Fruit fly (Drosophila melanogaster) whole organism, embryonic: Measurements from ENCODE around the gene CaMKI.

Source experiments
- CG10147 ChIP-seq: fragments of 200-800 bp; sonication (Bioruptor generic); optimal IDR thresholded peaks from 2 replicates; lab custom pipeline; 2019; ENCODE audit warnings: missing biosample characterization, mild to moderate bottlenecking, missing genetic modification characterization, moderate library complexity
- CG10267 ChIP-seq: fragments of 200-800 bp; sonication (Bioruptor generic); optimal IDR thresholded peaks from 2 replicates; lab custom pipeline; 2018; ENCODE audit warnings: missing biosample characterization, mild to moderate bottlenecking, missing genetic modification characterization, moderate library complexity
- CG10543 ChIP-seq: fragments of 200-800 bp; sonication (Bioruptor generic); optimal IDR thresholded peaks from 3 replicates; lab custom pipeline; 2017; ENCODE audit warnings: missing biosample characterization, mild to moderate bottlenecking, missing genetic modification characterization, moderate library complexity
- CG10654 ChIP-seq: fragments of 200-800 bp; sonication (Bioruptor generic); optimal IDR thresholded peaks from 2 replicates; lab custom pipeline; 2016; ENCODE audit warnings: missing biosample characterization, missing genetic modification characterization
- CG11085 ChIP-seq: fragments of 200-800 bp; sonication (Bioruptor generic); IDR thresholded peaks from 2 replicates; pipeline ENCODE4 v1.3.6; 2022; ENCODE audit warnings: missing biosample characterization, missing genetic modification characterization
- CG12769 ChIP-seq: fragments of 200-800 bp; sonication (Bioruptor generic); optimal IDR thresholded peaks from 2 replicates; lab custom pipeline; 2019; ENCODE audit warnings: missing biosample characterization, mild to moderate bottlenecking, missing genetic modification characterization, moderate library complexity
- CG13424 ChIP-seq: fragments of 200-800 bp; sonication (Bioruptor generic); optimal IDR thresholded peaks from 2 replicates; lab custom pipeline; 2019; ENCODE audit warnings: missing biosample characterization, mild to moderate bottlenecking, missing genetic modification characterization, moderate library complexity
- CG14710 ChIP-seq: fragments of 200-800 bp; sonication (Bioruptor generic); optimal IDR thresholded peaks from 3 replicates; lab custom pipeline; 2019; ENCODE audit warnings: missing biosample characterization, mild to moderate bottlenecking, missing genetic modification characterization, moderate library complexity
- CG15601 ChIP-seq: fragments of 200-800 bp; sonication (Bioruptor generic); optimal IDR thresholded peaks from 3 replicates; lab custom pipeline; 2019; ENCODE audit warnings: missing biosample characterization, mild to moderate bottlenecking, missing genetic modification characterization, moderate library complexity
- CG16779 ChIP-seq: fragments of 200-800 bp; sonication (Bioruptor generic); IDR thresholded peaks from 2 replicates; pipeline ENCODE4 v1.3.6; 2022; ENCODE audit warnings: missing biosample characterization, missing genetic modification characterization
- CG17361 ChIP-seq: fragments of 200-800 bp; sonication (Bioruptor generic); IDR thresholded peaks from 3 replicates; pipeline ENCODE4 v1.3.6; 2022; ENCODE audit warnings: missing biosample characterization, missing genetic modification characterization
- CG17385 ChIP-seq: fragments of 200-800 bp; sonication (Bioruptor generic); optimal IDR thresholded peaks from 3 replicates; lab custom pipeline; 2018; ENCODE audit warnings: missing biosample characterization, mild to moderate bottlenecking, missing genetic modification characterization
- CG17612 ChIP-seq: fragments of 200-800 bp; sonication (Bioruptor generic); IDR thresholded peaks from 2 replicates; pipeline ENCODE4 v1.3.6; 2022; ENCODE audit warnings: missing biosample characterization, missing genetic modification characterization
- CG18011 ChIP-seq: fragments of 200-800 bp; sonication (Bioruptor generic); optimal IDR thresholded peaks from 2 replicates; lab custom pipeline; 2017; ENCODE audit warnings: missing biosample characterization, missing genetic modification characterization, mild to moderate bottlenecking, moderate library complexity, missing genotype
- CG18764 ChIP-seq: fragments of 200-800 bp; sonication (Bioruptor generic); optimal IDR thresholded peaks from 3 replicates; lab custom pipeline; 2016; ENCODE audit warnings: missing biosample characterization, missing genetic modification characterization
- CG2202 ChIP-seq: fragments of 200-800 bp; sonication (Bioruptor generic); optimal IDR thresholded peaks from 2 replicates; lab custom pipeline; 2018; ENCODE audit warnings: missing biosample characterization, mild to moderate bottlenecking, missing genetic modification characterization
- CG2678 ChIP-seq: fragments of 200-800 bp; sonication (Bioruptor generic); optimal IDR thresholded peaks from 3 replicates; lab custom pipeline; 2019; ENCODE audit warnings: missing biosample characterization, mild to moderate bottlenecking, missing genetic modification characterization, moderate library complexity
- CG2712 ChIP-seq: fragments of 200-800 bp; optimal IDR thresholded peaks from 3 replicates; lab custom pipeline; 2019; ENCODE audit warnings: missing biosample characterization, mild to moderate bottlenecking, missing genetic modification characterization, moderate library complexity
- CG31441 ChIP-seq: fragments of 200-800 bp; sonication (Bioruptor generic); IDR thresholded peaks from 2 replicates; pipeline ENCODE4 v1.3.6; 2022; ENCODE audit warnings: missing biosample characterization, missing genetic modification characterization
- CG34376 ChIP-seq: fragments of 200-800 bp; sonication (Bioruptor generic); optimal IDR thresholded peaks from 2 replicates; lab custom pipeline; 2018; ENCODE audit warnings: missing biosample characterization, mild to moderate bottlenecking, missing genetic modification characterization
- CG4282 ChIP-seq: fragments of 200-800 bp; sonication (Bioruptor generic); optimal IDR thresholded peaks from 2 replicates; lab custom pipeline; 2016; ENCODE audit warnings: missing biosample characterization, missing genetic modification characterization
- CG4424 ChIP-seq: fragments of 200-800 bp; sonication (Bioruptor generic); optimal IDR thresholded peaks from 3 replicates; lab custom pipeline; 2016; ENCODE audit warnings: missing biosample characterization, missing genetic modification characterization
- CG4617 ChIP-seq: fragments of 200-800 bp; sonication (Bioruptor generic); optimal IDR thresholded peaks from 3 replicates; lab custom pipeline; 2016; ENCODE audit warnings: missing biosample characterization, missing genetic modification characterization, borderline replicate concordance
- CG7556 ChIP-seq: fragments of 200-800 bp; sonication (Bioruptor generic); optimal IDR thresholded peaks from 2 replicates; lab custom pipeline; 2017; ENCODE audit warnings: missing biosample characterization, mild to moderate bottlenecking, missing genetic modification characterization
- CG7786 ChIP-seq: fragments of 200-800 bp; sonication (Bioruptor generic); optimal IDR thresholded peaks from 2 replicates; lab custom pipeline; 2016; ENCODE audit warnings: missing biosample characterization, missing genetic modification characterization
- CG7987 ChIP-seq: fragments of 200-800 bp; sonication (Bioruptor generic); optimal IDR thresholded peaks from 2 replicates; lab custom pipeline; 2018; ENCODE audit warnings: missing biosample characterization, mild to moderate bottlenecking, missing genetic modification characterization, moderate library complexity
- CG8478 ChIP-seq: fragments of >200 bp; optimal IDR thresholded peaks from 2 replicates; lab custom pipeline; 2018
- CG9876 ChIP-seq: fragments of 200-800 bp; sonication (Bioruptor generic); optimal IDR thresholded peaks from 2 replicates; lab custom pipeline; 2016; ENCODE audit warnings: missing biosample characterization, missing genetic modification characterization
- ERR ChIP-seq: fragments of 200-800 bp; sonication (Bioruptor generic); optimal IDR thresholded peaks from 2 replicates; lab custom pipeline; 2016; ENCODE audit warnings: missing biosample characterization, missing genetic modification characterization
- HLH3B ChIP-seq: fragments of 200-800 bp; sonication (Bioruptor generic); IDR thresholded peaks from 2 replicates; pipeline ENCODE4 v1.3.6; 2022; ENCODE audit warnings: missing biosample characterization, missing genetic modification characterization
- HmgZ ChIP-seq: fragments of 200-800 bp; sonication (Bioruptor generic); optimal IDR thresholded peaks from 2 replicates; lab custom pipeline; 2018; ENCODE audit warnings: missing biosample characterization, mild to moderate bottlenecking, missing genetic modification characterization
- Mad ChIP-seq: fragments of 200-800 bp; sonication (Bioruptor generic); optimal IDR thresholded peaks from 2 replicates; lab custom pipeline; 2016; ENCODE audit warnings: missing biosample characterization, missing genetic modification characterization
- Med ChIP-seq: fragments of 200-800 bp; sonication (Bioruptor generic); peaks from one replicate; lab custom pipeline; 2016; ENCODE audit warnings: missing biosample characterization, missing genetic modification characterization, mild to moderate bottlenecking, inconsistent platforms, moderate library complexity
- Myb ChIP-seq: fragments of 200-800 bp; sonication (Bioruptor generic); optimal IDR thresholded peaks from 2 replicates; lab custom pipeline; 2016; ENCODE audit warnings: missing biosample characterization, missing genetic modification characterization
- PHDP ChIP-seq: fragments of 200-800 bp; sonication (Bioruptor generic); optimal IDR thresholded peaks from 3 replicates; lab custom pipeline; 2018; ENCODE audit warnings: missing biosample characterization, mild to moderate bottlenecking, missing genetic modification characterization, moderate library complexity
- Taf1 ChIP-seq: fragments of 200-800 bp; sonication (Bioruptor generic); IDR thresholded peaks from 2 replicates; pipeline ENCODE4 v1.3.6; 2022; ENCODE audit warnings: missing biosample characterization, missing genetic modification characterization
- abd-A ChIP-seq: fragments of 200-800 bp; sonication (Bioruptor generic); optimal IDR thresholded peaks from 3 replicates; lab custom pipeline; 2019; ENCODE audit warnings: missing biosample characterization, mild to moderate bottlenecking, missing genetic modification characterization, moderate library complexity
- az2 ChIP-seq: fragments of 200-800 bp; sonication (Bioruptor generic); optimal IDR thresholded peaks from 3 replicates; lab custom pipeline; 2016; ENCODE audit warnings: missing biosample characterization, missing genetic modification characterization
- bbx ChIP-seq: fragments of 200-800 bp; sonication (Bioruptor generic); IDR thresholded peaks from 2 replicates; pipeline ENCODE4 v1.3.6; 2022; ENCODE audit warnings: missing biosample characterization, missing genetic modification characterization; ENCODE audit not compliant: partially characterized antibody
- crc ChIP-seq: fragments of 200-800 bp; sonication (Bioruptor generic); optimal IDR thresholded peaks from 2 replicates; lab custom pipeline; 2016; ENCODE audit warnings: missing biosample characterization, missing genetic modification characterization
- emc ChIP-seq: fragments of 200-800 bp; sonication (Bioruptor generic); optimal IDR thresholded peaks from 2 replicates; lab custom pipeline; 2016; ENCODE audit warnings: missing biosample characterization, missing genetic modification characterization
- ftz-f1 ChIP-seq: fragments of 200-800 bp; sonication (Bioruptor generic); optimal IDR thresholded peaks from 2 replicates; lab custom pipeline; 2016; ENCODE audit warnings: missing biosample characterization, missing genetic modification characterization
- hbn ChIP-seq: fragments of 200-800 bp; sonication (Bioruptor generic); IDR thresholded peaks from 2 replicates; pipeline ENCODE4 v1.3.6; 2022; ENCODE audit warnings: missing biosample characterization, missing genetic modification characterization; ENCODE audit not compliant: partially characterized antibody
- lbe ChIP-seq: fragments of 200-800 bp; sonication (Bioruptor generic); optimal IDR thresholded peaks from 2 replicates; lab custom pipeline; 2016; ENCODE audit warnings: missing biosample characterization, mild to moderate bottlenecking, missing genetic modification characterization
- ranshi ChIP-seq: fragments of 200-800 bp; sonication (Bioruptor generic); IDR thresholded peaks from 2 replicates; pipeline ENCODE4 v1.3.6; 2022; ENCODE audit warnings: missing biosample characterization, missing genetic modification characterization
- shn ChIP-seq: fragments of 200-800 bp; sonication (Bioruptor generic); optimal IDR thresholded peaks from 3 replicates; lab custom pipeline; 2016; ENCODE audit warnings: missing biosample characterization, missing genetic modification characterization
- sqz ChIP-seq: fragments of 200-800 bp; sonication (Bioruptor generic); optimal IDR thresholded peaks from 3 replicates; lab custom pipeline; 2018; ENCODE audit warnings: missing biosample characterization, mild to moderate bottlenecking, missing genetic modification characterization
- tin ChIP-seq: fragments of 200-800 bp; sonication (Bioruptor generic); optimal IDR thresholded peaks from 3 replicates; lab custom pipeline; 2016; ENCODE audit warnings: missing biosample characterization, missing genetic modification characterization
- vnd ChIP-seq: fragments of 200-800 bp; sonication (Bioruptor generic); IDR thresholded peaks from 3 replicates; pipeline ENCODE4 v1.3.6; 2022; ENCODE audit warnings: missing biosample characterization, missing genetic modification characterization; ENCODE audit not compliant: partially characterized antibody
- vvl ChIP-seq: fragments of 200-800 bp; sonication (Bioruptor generic); IDR thresholded peaks from 2 replicates; pipeline ENCODE4 v1.3.6; 2022; ENCODE audit warnings: missing biosample characterization, missing genetic modification characterization
- wek ChIP-seq: fragments of 200-800 bp; sonication (Bioruptor generic); optimal IDR thresholded peaks from 3 replicates; lab custom pipeline; 2018; ENCODE audit warnings: missing biosample characterization, mild to moderate bottlenecking, missing genetic modification characterization, moderate library complexity

Gene CaMKI

dm6 chr4:486435-486834, 41.1 kb downstream of the CaMKI start (continued):
- TF ChIP-seq vvl (no peak; the same call in 1 of the 2 replicates), CG31441 (GFP tag; lab: Robert Waterston, UW) (peak; percentile 46), CG7556 (GFP tag; lab: Kevin White, UChicago) (peak; percentile 27), CG14710 (tag; lab: Kevin White, UChicago) (peak; percentile 71), CG4424 (GFP tag; lab: Kevin White, UChicago) (peak; percentile 8), CG4617 (GFP tag; lab: Kevin White, UChicago) (peak; percentile 8), CG15601 (tag; lab: Kevin White, UChicago) (peak; percentile 55), CG17385 (GFP tag; lab: Kevin White, UChicago) (no peak), emc (GFP tag; lab: Kevin White, UChicago) (peak; percentile 3), CG10654 (GFP tag; lab: Kevin White, UChicago) (peak; percentile 16), CG8478 (lab: Kevin White, UChicago) (no peak), PHDP (tag; lab: Kevin White, UChicago) (peak; percentile 50), CG11085 (GFP tag; lab: Robert Waterston, UW) (no peak), CG9876 (GFP tag; lab: Kevin White, UChicago) (peak; percentile 56), ftz-f1 (no peak), sqz (GFP tag; lab: Kevin White, UChicago) (no peak), CG2202 (tag; lab: Kevin White, UChicago) (no peak), shn (GFP tag; lab: Kevin White, UChicago) (peak; percentile 46), CG18011 (GFP tag; lab: Kevin White, UChicago) (no peak), CG17361 (GFP tag; lab: Robert Waterston, UW) (peak; percentile 46; the same call in 2 of the 3 replicates), az2 (peak; percentile 48), CG7786 (GFP tag; lab: Kevin White, UChicago) (peak; percentile 46), bbx (GFP tag; lab: Robert Waterston, UW) (peak; percentile 95), CG4282 (GFP tag; lab: Kevin White, UChicago) (peak; percentile 26), CG34376 (GFP tag; lab: Kevin White, UChicago) (peak; percentile 20), CG2712 (tag; lab: Kevin White, UChicago) (peak; percentile 59), CG12769 (peak; percentile 54), CG16779 (GFP tag; lab: Robert Waterston, UW) (no peak), CG10267 (tag; lab: Kevin White, UChicago) (peak; percentile 81), Myb (GFP tag; lab: Kevin White, UChicago) (peak; percentile 79), CG10543 (GFP tag; lab: Kevin White, UChicago) (no peak), vnd (peak; percentile 84), lbe (GFP tag; lab: Kevin White, UChicago) (peak; percentile 34), Med (GFP tag; lab: Kevin White, UChicago) (peak; percentile 91), wek (GFP tag; lab: Kevin White, UChicago) (no peak), CG13424 (peak; percentile 38), HLH3B (GFP tag; lab: Robert Waterston, UW) (no peak), Taf1 (GFP tag; lab: Robert Waterston, UW) (0 out of 2 replicates have a peak, but pooled peaks have one; percentile 41), CG7987 (GFP tag; lab: Kevin White, UChicago) (peak; percentile 17), CG2678 (tag; lab: Kevin White, UChicago) (no peak), tin (GFP tag; lab: Kevin White, UChicago) (peak; percentile 33), ranshi (GFP tag; lab: Robert Waterston, UW) (no peak), CG18764 (no peak), crc (GFP tag; lab: Kevin White, UChicago) (peak; percentile 40), CG17612 (GFP tag; lab: Robert Waterston, UW) (no peak), HmgZ (tag; lab: Kevin White, UChicago) (peak; percentile 90), ERR (peak; percentile 39), abd-A (tag; lab: Kevin White, UChicago) (peak; percentile 61), CG10147 (peak; percentile 58), hbn (peak; percentile 97), Mad (GFP tag; lab: Kevin White, UChicago) (no peak)
